Worm (Caenorhabditis elegans): ENCODE data around the gene M03F8.6.

M03F8.6 gene

DNA sequence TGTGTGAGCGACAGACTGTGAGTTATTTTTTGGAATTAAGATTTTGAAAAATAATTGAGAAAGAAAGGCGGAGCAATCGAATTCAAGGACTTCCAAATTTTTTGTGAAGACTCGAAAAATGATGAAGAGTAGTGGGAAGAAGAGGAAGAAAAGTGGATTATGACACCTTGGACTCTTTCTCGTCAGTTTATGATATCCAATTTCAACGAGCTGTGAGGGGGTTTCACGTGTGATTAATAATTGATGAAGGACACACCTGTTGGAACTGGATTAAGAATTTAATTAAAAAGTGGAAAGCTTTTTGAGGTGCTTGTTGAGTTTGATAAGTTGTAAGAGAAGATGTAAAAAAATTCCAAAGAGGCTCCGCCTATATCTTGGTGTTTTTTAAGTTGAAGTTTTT is 35.7 kb upstream of the M03F8.6 start, which contains the start of gene fut-8:
fut-8 (minus strand) TSS at position 101 of the 400 bp plus-strand sequence.
- TF ChIP-seq lin-11 (tag; optimal IDR thresholded peaks at IDR 0.05) = no peak
- no peak for TF ChIP-seq snpc-4 (tag; optimal IDR thresholded peaks at IDR 0.05)
- TF ChIP-seq nhr-11 (tag; optimal IDR thresholded peaks at IDR 0.05) = no peak
- no peak for TF ChIP-seq nhr-25 (tag; optimal IDR thresholded peaks at IDR 0.05)
- no peak for TF ChIP-seq peb-1 (tag; optimal IDR thresholded peaks at IDR 0.05)
- no peak for TF ChIP-seq nhr-129 (tag; optimal IDR thresholded peaks at IDR 0.05)
- no peak for TF ChIP-seq ceh-82 (tag; optimal IDR thresholded peaks at IDR 0.05)
- no peak for TF ChIP-seq sma-9 (GFP tag; optimal IDR thresholded peaks at IDR 0.05)
- no peak for TF ChIP-seq sma-9 (tag; optimal IDR thresholded peaks at IDR 0.05)
- TF ChIP-seq C34F6.9 (tag; optimal IDR thresholded peaks at IDR 0.05) = no peak
- no peak for TF ChIP-seq sem-4 (tag; optimal IDR thresholded peaks at IDR 0.05)
- TF ChIP-seq alr-1 (tag; optimal IDR thresholded peaks at IDR 0.05) = no peak
- TF ChIP-seq aly-2 (tag; optimal IDR thresholded peaks at IDR 0.05) = no peak
- TF ChIP-seq ZK546.5 (tag; optimal IDR thresholded peaks at IDR 0.05) = no peak
- TF ChIP-seq elt-1 (tag; optimal IDR thresholded peaks at IDR 0.05) = no peak
- TF ChIP-seq sma-3 (GFP tag; optimal IDR thresholded peaks at IDR 0.05) = no peak
- no peak for TF ChIP-seq nhr-21 (tag; optimal IDR thresholded peaks at IDR 0.05)
- no peak for TF ChIP-seq ama-1 (optimal IDR thresholded peaks at IDR 0.05)
- TF ChIP-seq nhr-23 (tag; optimal IDR thresholded peaks at IDR 0.05) = no peak

ce11 chrV:5986755-5987154 is 32.1 kb upstream of the M03F8.6 start, which contains the start of gene C10F3.7:
Gene C10F3.7 (minus strand): TSS chrV:5986855.
- TF ChIP-seq sma-9 (GFP tag; optimal IDR thresholded peaks at IDR 0.05) (no peak), sma-9 (tag; optimal IDR thresholded peaks at IDR 0.05) (no peak), gmeb-1 (tag; optimal IDR thresholded peaks at IDR 0.05) (no peak), aly-2 (tag; optimal IDR thresholded peaks at IDR 0.05) (no peak), ama-1 (optimal IDR thresholded peaks at IDR 0.05) (no peak), unc-39 (tag; optimal IDR thresholded peaks at IDR 0.05) (no peak), sma-3 (GFP tag; optimal IDR thresholded peaks at IDR 0.05) (no peak)

- TF ChIP-seq sma-9 (GFP tag; optimal IDR thresholded peaks at IDR 0.05) (no peak), sma-9 (tag; optimal IDR thresholded peaks at IDR 0.05) (no peak), nhr-12 (tag; optimal IDR thresholded peaks at IDR 0.05) (no peak), fos-1 (tag; optimal IDR thresholded peaks at IDR 0.05) (no peak), sma-3 (GFP tag; optimal IDR thresholded peaks at IDR 0.05) (no peak), Y55F3AM.14 (GFP tag; optimal IDR thresholded peaks at IDR 0.05) (no peak), nhr-21 (tag; optimal IDR thresholded peaks at IDR 0.05) (no peak), nhr-77 (tag; optimal IDR thresholded peaks at IDR 0.05) (no peak), ama-1 (optimal IDR thresholded peaks at IDR 0.05) (no peak), alr-1 (tag; optimal IDR thresholded peaks at IDR 0.05) (no peak), peb-1 (tag; optimal IDR thresholded peaks at IDR 0.05) (no peak), mbf-1 (tag; optimal IDR thresholded peaks at IDR 0.05) (no peak), elt-1 (tag; optimal IDR thresholded peaks at IDR 0.05) (no peak), lin-39 (tag; optimal IDR thresholded peaks at IDR 0.05) (no peak)
These were observed 29.6 kb upstream of the M03F8.6 start for ce11 chrV:5984244-5984643.

DNA sequence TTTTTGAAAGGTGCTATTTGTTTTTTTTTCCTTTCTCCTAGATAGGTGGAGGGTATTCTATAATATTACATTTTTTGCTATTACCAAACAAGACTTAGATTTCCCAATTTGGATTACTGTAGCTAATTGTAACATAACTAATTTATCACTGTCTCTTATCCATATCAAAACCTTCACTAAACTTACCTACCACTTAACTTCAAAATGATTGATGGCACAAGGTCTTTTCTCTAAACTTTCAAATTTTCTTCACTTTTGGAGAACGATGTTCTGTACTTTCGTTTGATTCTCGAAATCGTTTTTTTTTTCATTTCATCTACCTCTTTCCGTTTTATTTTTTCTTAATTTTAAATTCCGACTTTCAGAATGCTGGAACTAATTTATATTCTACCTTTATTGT is 28.7 kb upstream of the M03F8.6 start, which contains the start of gene dhs-16:
dhs-16 (plus strand) TSS at position 366 of the 400 bp plus-strand sequence.
- TF ChIP-seq sma-3 (GFP tag; optimal IDR thresholded peaks at IDR 0.05) = no peak
- no peak for TF ChIP-seq Y55F3AM.14 (GFP tag; optimal IDR thresholded peaks at IDR 0.05)
- no peak for TF ChIP-seq blmp-1 (tag; optimal IDR thresholded peaks at IDR 0.05; ENCODE audit: insufficient read depth)
- TF ChIP-seq ceh-16 (tag; optimal IDR thresholded peaks at IDR 0.05) = no peak
- TF ChIP-seq nhr-77 (tag; optimal IDR thresholded peaks at IDR 0.05) = no peak
- TF ChIP-seq sma-9 (GFP tag; optimal IDR thresholded peaks at IDR 0.05) = no peak
- TF ChIP-seq sma-9 (tag; optimal IDR thresholded peaks at IDR 0.05) = no peak
- TF ChIP-seq ztf-11 (tag; optimal IDR thresholded peaks at IDR 0.05) = no peak

DNA sequence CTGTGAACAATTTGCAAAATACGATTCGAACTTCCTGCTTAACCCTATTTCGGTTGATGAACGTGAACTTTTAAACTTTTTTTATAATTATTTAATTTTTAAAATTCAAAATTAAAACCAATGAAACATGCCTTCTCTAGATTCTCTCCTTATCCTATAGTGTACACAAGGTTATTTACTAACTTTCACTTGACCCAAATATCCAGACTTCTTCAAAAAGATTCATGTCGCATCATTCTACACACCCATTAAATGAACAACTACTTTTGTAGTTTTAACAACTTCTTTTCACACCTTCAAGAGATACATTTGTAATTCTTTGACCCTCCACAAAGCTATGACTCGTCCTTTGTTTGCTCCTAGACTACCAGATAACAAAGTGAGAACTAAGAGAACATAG is 28.1 kb upstream of the M03F8.6 start:
- TF ChIP-seq R02D3.7 (tag; optimal IDR thresholded peaks at IDR 0.05) = no peak
- no peak for TF ChIP-seq fos-1 (tag; optimal IDR thresholded peaks at IDR 0.05)
- no peak for TF ChIP-seq alr-1 (tag; optimal IDR thresholded peaks at IDR 0.05)

DNA sequence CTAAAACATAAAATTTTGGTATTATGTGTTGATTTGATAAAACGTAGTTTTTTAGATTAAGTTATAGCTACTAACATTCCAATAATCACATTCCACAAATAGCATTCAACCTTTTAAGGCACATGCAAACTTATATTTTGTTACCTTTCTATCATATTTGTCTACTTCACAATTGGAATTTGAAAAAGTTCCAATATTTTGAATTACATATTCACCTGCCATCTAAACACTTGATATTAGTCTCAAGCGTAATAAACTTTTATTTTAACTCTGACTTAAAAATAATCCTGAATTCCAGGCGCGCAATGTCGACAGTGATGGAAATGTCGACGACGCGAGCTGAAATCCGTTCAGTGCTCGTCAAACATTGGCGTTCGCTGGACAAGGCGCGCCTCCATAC is 21.1 kb upstream of the M03F8.6 start, which contains the start of gene acy-2:
acy-2 (plus strand) TSS at position 301 of the 400 bp plus-strand sequence.
- TF ChIP-seq zag-1 (tag; optimal IDR thresholded peaks at IDR 0.05) = no peak
- TF ChIP-seq unc-62 (GFP tag; optimal IDR thresholded peaks at IDR 0.05) = no peak
- TF ChIP-seq ztf-1 (GFP tag; conservative IDR thresholded peaks at IDR 0.05) = no peak
- TF ChIP-seq nhr-12 (tag; optimal IDR thresholded peaks at IDR 0.05) = no peak
- TF ChIP-seq ztf-4 (tag; optimal IDR thresholded peaks at IDR 0.05) = no peak
- no peak for TF ChIP-seq lsy-2 (tag; optimal IDR thresholded peaks at IDR 0.05)
- TF ChIP-seq fos-1 (tag; optimal IDR thresholded peaks at IDR 0.05) = no peak
- TF ChIP-seq ceh-82 (tag; optimal IDR thresholded peaks at IDR 0.05) = no peak
- no peak for TF ChIP-seq ama-1 (optimal IDR thresholded peaks at IDR 0.05)
- TF ChIP-seq mab-5 (tag; optimal IDR thresholded peaks at IDR 0.05) = no peak
- no peak for TF ChIP-seq skn-1 (tag; optimal IDR thresholded peaks at IDR 0.05)
- no peak for TF ChIP-seq unc-55 (GFP tag; optimal IDR thresholded peaks at IDR 0.05)
- no peak for TF ChIP-seq blmp-1 (tag; optimal IDR thresholded peaks at IDR 0.05; ENCODE audit: insufficient read depth)
- no peak for TF ChIP-seq unc-39 (tag; optimal IDR thresholded peaks at IDR 0.05)
- TF ChIP-seq R02D3.7 (tag; optimal IDR thresholded peaks at IDR 0.05) = no peak
- no peak for TF ChIP-seq lin-11 (tag; optimal IDR thresholded peaks at IDR 0.05)
- no peak for TF ChIP-seq mdl-1 (tag; optimal IDR thresholded peaks at IDR 0.05)
- TF ChIP-seq ZK546.5 (tag; optimal IDR thresholded peaks at IDR 0.05) = no peak
